Fruit fly (Drosophila melanogaster) whole organism, embryonic: ENCODE measurements around the gene Lsd-1.
A peak's percentile ranks its signal among the peaks of the same experiment; 100 is the strongest.

Experiments used
- Ada2b ChIP-seq: fragments of 200-800 bp; sonication (Bioruptor generic); IDR thresholded peaks from 2 replicates; pipeline ENCODE4 v1.3.6; 2022; ENCODE audit warnings: missing biosample characterization, missing genetic modification characterization
- Blimp-1 ChIP-seq: fragments of 200-800 bp; sonication (Bioruptor generic); optimal IDR thresholded peaks from 3 replicates; lab custom pipeline; 2018; ENCODE audit warnings: missing biosample characterization, missing genetic modification characterization, mild to moderate bottlenecking, moderate library complexity, missing genetic modification reagents
- Bteb2 ChIP-seq: fragments of 200-800 bp; sonication (Bioruptor generic); optimal IDR thresholded peaks from 2 replicates; lab custom pipeline; 2016; ENCODE audit warnings: missing biosample characterization, missing genetic modification characterization
- CG10147 ChIP-seq: fragments of 200-800 bp; sonication (Bioruptor generic); optimal IDR thresholded peaks from 2 replicates; lab custom pipeline; 2019; ENCODE audit warnings: missing biosample characterization, mild to moderate bottlenecking, missing genetic modification characterization, moderate library complexity
- CG10209 ChIP-seq: fragments of 200-800 bp; sonication (Bioruptor generic); optimal IDR thresholded peaks from 3 replicates; lab custom pipeline; 2017; ENCODE audit warnings: missing biosample characterization, mild to moderate bottlenecking, missing genetic modification characterization, missing genetic modification reagents
- CG1024 ChIP-seq: fragments of 200-800 bp; sonication (Bioruptor generic); IDR thresholded peaks from 2 replicates; pipeline ENCODE4 v1.3.6; 2022; ENCODE audit warnings: missing biosample characterization, missing genetic modification characterization
- CG13775 ChIP-seq: fragments of 200-800 bp; sonication (Bioruptor generic); optimal IDR thresholded peaks from 3 replicates; lab custom pipeline; 2017; ENCODE audit warnings: missing biosample characterization, mild to moderate bottlenecking, missing genetic modification characterization
- CG14014 ChIP-seq: fragments of 200-800 bp; sonication (Bioruptor generic); IDR thresholded peaks from 2 replicates; pipeline ENCODE4 v1.3.6; 2022; ENCODE audit warnings: missing biosample characterization, missing genetic modification characterization
- CG2116 ChIP-seq: fragments of 200-800 bp; sonication (Bioruptor generic); optimal IDR thresholded peaks from 3 replicates; lab custom pipeline; 2018; ENCODE audit warnings: missing biosample characterization, mild to moderate bottlenecking, missing genetic modification characterization
- CG31224 ChIP-seq: fragments of 200-800 bp; sonication (Bioruptor generic); IDR thresholded peaks from 2 replicates; pipeline ENCODE4 v1.3.6; 2022; ENCODE audit warnings: missing biosample characterization, missing genetic modification characterization
- CG31388 ChIP-seq: fragments of 200-800 bp; sonication (Bioruptor generic); optimal IDR thresholded peaks from 2 replicates; lab custom pipeline; 2016; ENCODE audit warnings: missing biosample characterization, missing genetic modification characterization
- CG32767 ChIP-seq: fragments of 200-800 bp; sonication (Bioruptor generic); IDR thresholded peaks from 2 replicates; pipeline ENCODE4 v1.3.6; 2022; ENCODE audit warnings: missing biosample characterization, missing genetic modification characterization
- CG3407 ChIP-seq: fragments of 200-800 bp; sonication (Bioruptor generic); optimal IDR thresholded peaks from 2 replicates; lab custom pipeline; 2018; ENCODE audit warnings: missing biosample characterization, mild to moderate bottlenecking, missing genetic modification characterization
- CG3847 ChIP-seq: fragments of 200-800 bp; sonication (Bioruptor generic); IDR thresholded peaks from 2 replicates; pipeline ENCODE4 v1.3.6; 2022; ENCODE audit warnings: missing biosample characterization, missing genetic modification characterization
- CG6272 ChIP-seq: fragments of 200-800 bp; sonication (Bioruptor generic); IDR thresholded peaks from 2 replicates; pipeline ENCODE4 v1.3.6; 2022; ENCODE audit warnings: missing biosample characterization, missing genetic modification characterization
- CG6683 ChIP-seq: fragments of 200-800 bp; sonication (Bioruptor generic); optimal IDR thresholded peaks from 2 replicates; lab custom pipeline; 2017; ENCODE audit warnings: missing biosample characterization, mild to moderate bottlenecking, missing genetic modification characterization, missing genetic modification reagents
- CG8388 ChIP-seq: fragments of 200-800 bp; sonication (Bioruptor generic); optimal IDR thresholded peaks from 2 replicates; lab custom pipeline; 2019; ENCODE audit warnings: missing biosample characterization, mild to moderate bottlenecking, missing genetic modification characterization, moderate library complexity
- CG9215 ChIP-seq: fragments of 200-800 bp; sonication (Bioruptor generic); IDR thresholded peaks from 2 replicates; pipeline ENCODE4 v1.3.6; 2022; ENCODE audit warnings: missing biosample characterization, missing genetic modification characterization
- D19B ChIP-seq: fragments of 200-800 bp; sonication (Bioruptor generic); optimal IDR thresholded peaks from 2 replicates; lab custom pipeline; 2017; ENCODE audit warnings: missing biosample characterization, mild to moderate bottlenecking, missing genetic modification characterization
- Dip2 ChIP-seq: fragments of 200-800 bp; sonication (Bioruptor generic); IDR thresholded peaks from 2 replicates; pipeline ENCODE4 v1.3.6; 2022; ENCODE audit warnings: missing biosample characterization, missing genetic modification characterization
- H2.0 ChIP-seq: fragments of 200-800 bp; sonication (Bioruptor generic); IDR thresholded peaks from 2 replicates; pipeline ENCODE4 v1.3.6; 2022; ENCODE audit warnings: missing biosample characterization, missing genetic modification characterization
- Hmx ChIP-seq: fragments of 200-800 bp; sonication (Bioruptor generic); optimal IDR thresholded peaks from 2 replicates; lab custom pipeline; 2016; ENCODE audit warnings: missing biosample characterization, missing genetic modification characterization
- Hr39 ChIP-seq: fragments of >200 bp; optimal IDR thresholded peaks from 2 replicates; lab custom pipeline; 2017
- Hr78 ChIP-seq, 2 experiments: fragments of 200-800 bp in 1 of 2; fragments of >200 bp in 1 of 2; sonication (Bioruptor generic) in 1 of 2; optimal IDR thresholded peaks; 2 replicates each; lab custom pipeline; 2017 to 2019; ENCODE audit warnings: missing biosample characterization in 2 of 2, missing genetic modification characterization in 2 of 2, mild to moderate bottlenecking in 1 of 2, moderate library complexity in 1 of 2
- Pdp1 ChIP-seq, 2 experiments: fragments of 200-800 bp; sonication (Bioruptor generic); optimal IDR thresholded peaks; 3 replicates each; lab custom pipeline; 2016; ENCODE audit warnings: missing biosample characterization in 2 of 2, missing genetic modification characterization in 2 of 2, mild to moderate bottlenecking in 1 of 2, moderate library complexity in 1 of 2
- Scr ChIP-seq: fragments of 200-800 bp; sonication (Bioruptor generic); IDR thresholded peaks from 2 replicates; pipeline ENCODE4 v1.3.6; 2022; ENCODE audit warnings: missing biosample characterization, missing genetic modification characterization; ENCODE audit not compliant: partially characterized antibody
- Sry-β ChIP-seq: fragments of 200-800 bp; sonication (Bioruptor generic); optimal IDR thresholded peaks from 2 replicates; lab custom pipeline; 2018; ENCODE audit warnings: missing biosample characterization, mild to moderate bottlenecking, missing genetic modification characterization, moderate library complexity
- Tbp ChIP-seq: fragments of >200 bp; optimal IDR thresholded peaks from 2 replicates; lab custom pipeline; 2018; ENCODE audit warnings: missing biosample characterization, missing genetic modification characterization
- Xbp1 ChIP-seq: fragments of 200-800 bp; sonication (Bioruptor generic); optimal IDR thresholded peaks from 3 replicates; lab custom pipeline; 2016; ENCODE audit warnings: missing biosample characterization, mild to moderate bottlenecking, missing genetic modification characterization
- Xrp1 ChIP-seq: fragments of 200-800 bp; sonication (Bioruptor generic); IDR thresholded peaks from 2 replicates; pipeline ENCODE4 v1.3.6; 2022; ENCODE audit warnings: missing biosample characterization, missing genetic modification characterization
- ase ChIP-seq: fragments of 200-800 bp; sonication (Bioruptor generic); IDR thresholded peaks from 3 replicates; pipeline ENCODE4 v1.3.6; 2022; ENCODE audit warnings: missing biosample characterization, missing genetic modification characterization
- ash1 ChIP-seq: fragments of 200-800 bp; sonication (Bioruptor generic); optimal IDR thresholded peaks from 2 replicates; lab custom pipeline; 2018; ENCODE audit warnings: missing biosample characterization, mild to moderate bottlenecking, missing genetic modification characterization
- bab2 ChIP-seq: fragments of 200-800 bp; sonication (Bioruptor generic); optimal IDR thresholded peaks from 2 replicates; lab custom pipeline; 2016; ENCODE audit warnings: missing biosample characterization, missing genetic modification characterization
- bcd ChIP-seq: fragments of 200-800 bp; sonication (Bioruptor generic); optimal IDR thresholded peaks from 2 replicates; lab custom pipeline; 2017; ENCODE audit warnings: missing biosample characterization, mild to moderate bottlenecking, missing genetic modification characterization
- crol ChIP-seq: fragments of 200-800 bp; sonication (Bioruptor generic); IDR thresholded peaks from 2 replicates; pipeline ENCODE4 v1.3.6; 2022; ENCODE audit warnings: missing biosample characterization, missing genetic modification characterization
- disco-r ChIP-seq: fragments of 200-800 bp; sonication (Bioruptor generic); optimal IDR thresholded peaks from 2 replicates; lab custom pipeline; 2016; ENCODE audit warnings: missing biosample characterization, missing genetic modification characterization
- fru ChIP-seq: fragments of >200 bp; optimal IDR thresholded peaks from 2 replicates; lab custom pipeline; 2017
- gcm2 ChIP-seq: fragments of 200-800 bp; sonication (Bioruptor generic); optimal IDR thresholded peaks from 2 replicates; lab custom pipeline; 2016; ENCODE audit warnings: missing biosample characterization, missing genetic modification characterization
- grau ChIP-seq: fragments of 200-800 bp; optimal IDR thresholded peaks from 3 replicates; lab custom pipeline; 2019; ENCODE audit warnings: missing biosample characterization, mild to moderate bottlenecking, missing genetic modification characterization, moderate library complexity
- gt ChIP-seq: fragments of 200-800 bp; sonication (Bioruptor generic); IDR thresholded peaks from 2 replicates; pipeline ENCODE4 v1.3.6; 2022; ENCODE audit warnings: missing biosample characterization, missing genetic modification characterization
- hb ChIP-seq: fragments of 200-800 bp; sonication (Bioruptor generic); IDR thresholded peaks from 3 replicates; pipeline ENCODE4 v1.3.6; 2022; ENCODE audit warnings: missing biosample characterization, missing genetic modification characterization; ENCODE audit not compliant: partially characterized antibody
- luna ChIP-seq: fragments of 200-800 bp; sonication (Bioruptor generic); optimal IDR thresholded peaks from 2 replicates; lab custom pipeline; 2016; ENCODE audit warnings: missing biosample characterization, missing genetic modification characterization
- run ChIP-seq: fragments of 200-800 bp; sonication (Bioruptor generic); optimal IDR thresholded peaks from 3 replicates; lab custom pipeline; 2018; ENCODE audit warnings: missing biosample characterization, mild to moderate bottlenecking, missing genetic modification characterization
- ssp ChIP-seq: fragments of 200-800 bp; sonication (Bioruptor generic); IDR thresholded peaks from 2 replicates; pipeline ENCODE4 v1.3.6; 2022; ENCODE audit warnings: missing biosample characterization, missing genetic modification characterization
- tll ChIP-seq, 2 experiments: fragments of 200-800 bp in 1 of 2; fragments of >200 bp in 1 of 2; sonication (Bioruptor generic) in 1 of 2; optimal IDR thresholded peaks; 2 replicates each; lab custom pipeline; 2017 to 2019; ENCODE audit warnings: missing biosample characterization in 2 of 2, missing genetic modification characterization in 2 of 2, mild to moderate bottlenecking in 1 of 2, moderate library complexity in 1 of 2
- trh ChIP-seq: fragments of 200-800 bp; sonication (Bioruptor generic); optimal IDR thresholded peaks from 2 replicates; lab custom pipeline; 2016; ENCODE audit warnings: missing biosample characterization, missing genetic modification characterization
- usp ChIP-seq: fragments of >200 bp; optimal IDR thresholded peaks from 2 replicates; lab custom pipeline; 2017; ENCODE audit warnings: missing biosample characterization, missing genetic modification characterization
- wek ChIP-seq: fragments of 200-800 bp; sonication (Bioruptor generic); optimal IDR thresholded peaks from 3 replicates; lab custom pipeline; 2018; ENCODE audit warnings: missing biosample characterization, mild to moderate bottlenecking, missing genetic modification characterization, moderate library complexity

Lsd-1 gene

DNA sequence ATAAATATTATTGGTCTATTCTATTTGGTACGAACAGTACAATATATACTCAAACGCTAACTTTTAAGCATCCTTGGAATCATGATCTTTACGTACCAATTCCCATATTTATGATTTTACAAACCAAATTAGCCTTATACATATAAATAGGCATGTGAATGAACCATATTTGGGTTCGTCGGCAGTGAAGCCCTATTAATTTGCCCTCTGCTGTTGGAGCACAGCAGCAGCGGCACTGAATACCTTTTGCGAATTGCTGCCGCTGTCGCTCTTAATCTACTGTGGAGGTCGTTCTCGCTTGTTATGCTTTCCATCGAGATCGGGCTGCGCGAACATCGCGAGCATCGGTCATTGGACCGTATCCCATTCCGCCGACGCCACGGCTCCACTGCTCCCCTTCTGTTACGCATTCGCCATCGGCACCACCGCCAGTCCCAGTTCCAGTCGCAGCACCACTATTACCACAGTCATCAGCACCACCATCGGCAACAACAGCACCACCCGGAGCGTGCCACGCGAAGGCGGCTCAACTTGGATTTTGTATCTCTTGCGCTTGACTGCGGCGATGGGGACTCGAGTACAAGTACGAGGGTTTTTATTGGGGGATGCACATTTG, 24.9 kb downstream of the Lsd-1 start (continued):
- TF ChIP-seq Dip2 (GFP tag; lab: Robert Waterston, UW) (no peak), ssp (no peak), hb (GFP tag; lab: Robert Waterston, UW) (no peak), CG32767 (GFP tag; lab: Robert Waterston, UW) (no peak), gcm2 (no peak), run (tag; lab: Kevin White, UChicago) (no peak), CG8388 (no peak), fru (lab: Kevin White, UChicago) (no peak), disco-r (GFP tag; lab: Kevin White, UChicago) (no peak), CG13775 (GFP tag; lab: Kevin White, UChicago) (no peak), D19B (GFP tag; lab: Kevin White, UChicago) (no peak), Xbp1 (no peak)

dm6 chr3R:23789584-23789983, 25.9 kb downstream of the Lsd-1 start:
- TF ChIP-seq Pdp1 (GFP tag; optimal IDR thresholded peaks at IDR 0.05; lab: Kevin White, UChicago) (peak in 1 of 2 experiments; percentile 2), Ada2b (GFP tag; lab: Robert Waterston, UW) (no peak), CG14014 (GFP tag; lab: Robert Waterston, UW) (no peak), CG3407 (GFP tag; lab: Kevin White, UChicago) (no peak), CG6272 (GFP tag; lab: Robert Waterston, UW) (no peak), bab2 (GFP tag; lab: Kevin White, UChicago) (no peak), H2.0 (GFP tag; lab: Robert Waterston, UW) (no peak), CG31388 (GFP tag; lab: Kevin White, UChicago) (no peak)

DNA sequence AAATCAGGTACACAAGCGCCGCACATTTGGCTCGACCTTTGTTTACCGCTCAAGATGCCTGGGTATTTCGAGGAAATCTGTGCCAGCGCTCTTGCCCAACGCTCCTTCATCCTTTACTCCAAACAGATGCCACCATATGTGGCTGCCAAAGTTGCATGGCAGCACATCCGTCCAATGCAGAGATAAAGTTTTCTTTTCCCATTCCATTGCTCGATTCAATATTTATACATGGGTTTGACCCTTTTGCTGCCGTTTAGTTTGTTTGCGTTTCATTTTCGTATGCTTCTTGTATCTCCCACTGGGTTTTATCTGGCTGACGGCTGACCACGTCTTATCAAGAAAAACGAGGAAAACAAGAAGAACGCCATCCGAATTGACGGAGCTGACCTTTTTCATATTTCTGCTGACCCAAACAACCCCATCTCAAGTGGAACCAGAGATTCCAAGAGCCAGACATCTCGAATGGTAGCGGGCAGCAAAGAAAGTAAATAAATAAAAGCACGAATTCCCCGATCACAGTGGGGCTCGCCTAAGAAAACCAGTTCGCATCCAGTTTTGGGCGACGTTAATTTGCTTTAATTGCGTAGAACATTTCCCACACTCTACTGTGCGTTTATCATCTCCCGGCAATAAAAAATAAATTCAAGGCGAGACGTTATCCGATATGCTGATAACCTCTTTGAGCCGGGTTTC, 27.0 kb downstream of the Lsd-1 start:
- no peak for TF ChIP-seq CG1024 (GFP tag; lab: Robert Waterston, UW)
- TF ChIP-seq Hr78 (GFP tag; optimal IDR thresholded peaks at IDR 0.05; lab: Kevin White, UChicago), result peak in 1 of 2 experiments; percentile 90
- TF ChIP-seq Hr39 (lab: Kevin White, UChicago), result no peak
- no peak for TF ChIP-seq CG31224 (GFP tag; lab: Robert Waterston, UW)
- TF ChIP-seq Sry-β (GFP tag; lab: Kevin White, UChicago), result no peak
- TF ChIP-seq CG10209 (GFP tag; lab: Kevin White, UChicago), result no peak
- no peak for TF ChIP-seq Tbp (GFP tag; lab: Kevin White, UChicago)
- TF ChIP-seq tll (GFP tag; optimal IDR thresholded peaks at IDR 0.05; lab: Kevin White, UChicago), result peak in 1 of 2 experiments; percentile 51
- TF ChIP-seq bcd (GFP tag; lab: Kevin White, UChicago), result no peak
- TF ChIP-seq CG2116 (GFP tag; lab: Kevin White, UChicago), result no peak
- TF ChIP-seq crol (GFP tag; lab: Robert Waterston, UW), result no peak
- 0 out of 2 replicates have a peak, but pooled peaks have one; percentile 15 for TF ChIP-seq Xrp1
- TF ChIP-seq ase (GFP tag; lab: Robert Waterston, UW), result no peak
- no peak for TF ChIP-seq CG9215 (GFP tag; lab: Robert Waterston, UW)
- TF ChIP-seq CG3847, result no peak
- no peak for TF ChIP-seq gt (GFP tag; lab: Robert Waterston, UW)
- no peak for TF ChIP-seq ash1 (GFP tag; lab: Kevin White, UChicago)
- no peak for TF ChIP-seq CG10147
- no peak for TF ChIP-seq trh (GFP tag; lab: Kevin White, UChicago)
- TF ChIP-seq CG6683 (GFP tag; lab: Kevin White, UChicago), result no peak
- TF ChIP-seq grau (tag; lab: Kevin White, UChicago), result peak; percentile 94
- TF ChIP-seq Scr (GFP tag; lab: Robert Waterston, UW), result no peak
- TF ChIP-seq Bteb2, result no peak
- no peak for TF ChIP-seq luna
- no peak for TF ChIP-seq usp
- TF ChIP-seq wek (GFP tag; lab: Kevin White, UChicago), result no peak
- TF ChIP-seq Hmx (GFP tag; lab: Kevin White, UChicago), result no peak
- peak; percentile 56 for TF ChIP-seq Blimp-1 (GFP tag; lab: Kevin White, UChicago)
